Fruit fly (Drosophila melanogaster): ENCODE measurements around the gene CG42713.

Gene CG42713

DNA sequence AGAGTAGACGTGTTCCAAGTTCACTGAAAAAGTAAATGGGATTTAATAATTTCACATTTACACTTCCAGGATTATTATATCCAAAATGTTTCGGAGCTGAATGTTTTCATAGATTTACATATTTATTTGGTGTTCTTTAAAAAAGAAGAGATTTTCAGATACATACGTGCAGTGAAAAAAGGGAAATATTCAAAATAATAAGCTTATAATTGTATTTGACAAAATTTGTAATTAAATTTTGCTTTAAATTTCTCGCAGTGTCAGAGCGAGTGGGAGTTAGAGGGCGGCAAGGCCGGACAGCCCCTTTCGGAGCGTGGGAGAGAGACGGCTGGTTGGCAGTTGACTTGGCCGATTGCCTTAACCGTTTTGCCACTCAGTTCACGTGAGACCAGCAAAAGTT is 45.8 kb downstream of the CG42713 start, which contains the start of gene Tsp29Fb (continued):
- TF ChIP-seq Gug (GFP tag; IDR thresholded peaks at IDR 0.05) (peak; percentile 38; the same call in 1 of the 4 replicates), sug (tag; optimal IDR thresholded peaks at IDR 0.05) (peak; percentile 82), CG5953 (GFP tag; IDR thresholded peaks at IDR 0.05) (peak; percentile 47; the same call in 1 of the 2 replicates), Nf-YB (GFP tag; optimal IDR thresholded peaks at IDR 0.05) (peak; percentile 46), ind (GFP tag; optimal IDR thresholded peaks at IDR 0.05) (peak; percentile 73), CG6765 (GFP tag; optimal IDR thresholded peaks at IDR 0.05) (peak; percentile 79), B-H2 (GFP tag; optimal IDR thresholded peaks at IDR 0.05) (peak; percentile 73), Hr78 (GFP tag; optimal IDR thresholded peaks at IDR 0.05) (peak in 1 of 2 experiments; percentile 7), tap (tag; optimal IDR thresholded peaks at IDR 0.05) (peak; percentile 69), unpg (GFP tag; optimal IDR thresholded peaks at IDR 0.05) (peak; percentile 79), NC2β (GFP tag; optimal IDR thresholded peaks at IDR 0.05) (peak; percentile 45), disco-r (GFP tag; optimal IDR thresholded peaks at IDR 0.05) (peak; percentile 7), CG3726 (GFP tag; IDR thresholded peaks at IDR 0.05) (0 out of 3 replicates have a peak, but pooled peaks have one; percentile 47), Hand (GFP tag; optimal IDR thresholded peaks at IDR 0.05) (peak; percentile 75)

DNA sequence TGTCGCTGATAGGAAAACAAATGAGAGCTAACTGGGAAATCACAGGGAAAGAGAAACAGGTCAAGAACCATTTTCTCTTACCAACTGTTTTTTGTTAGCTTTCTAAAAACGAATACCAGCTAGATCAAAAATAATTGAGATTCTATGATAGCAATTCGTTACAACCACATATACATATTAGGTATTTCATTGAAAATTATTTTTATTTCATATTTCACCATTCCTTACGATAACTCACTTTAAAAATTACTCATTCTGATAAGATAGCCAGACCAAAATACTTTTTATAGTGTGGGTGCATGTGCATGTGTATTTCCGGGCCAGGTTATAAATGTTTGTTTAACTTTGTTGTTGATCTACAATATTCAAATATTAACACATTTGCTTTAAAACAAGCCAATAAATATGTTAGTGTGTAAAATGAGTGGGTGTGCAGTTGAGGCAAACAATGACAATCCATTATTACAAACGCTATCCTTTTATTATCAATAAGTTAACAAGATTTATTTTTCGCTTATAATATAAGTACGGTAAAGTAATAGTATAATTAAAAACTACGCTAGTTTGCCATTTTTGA is 46.7 kb downstream of the CG42713 start:
- TF ChIP-seq CG15479 (GFP tag; optimal IDR thresholded peaks at IDR 0.05), result no peak
- TF ChIP-seq CG10565 (GFP tag; optimal IDR thresholded peaks at IDR 0.05), result no peak
- TF ChIP-seq esg (GFP tag; conservative IDR thresholded peaks at IDR 0.05), result no peak
- TF ChIP-seq CG2678 (tag; optimal IDR thresholded peaks at IDR 0.05), result peak; percentile 59
- no peak for TF ChIP-seq ERR (GFP tag; optimal IDR thresholded peaks at IDR 0.05)
- TF ChIP-seq CG3281 (GFP tag; optimal IDR thresholded peaks at IDR 0.05), result peak; percentile 7
- TF ChIP-seq CG17359 (tag; optimal IDR thresholded peaks at IDR 0.05), result peak; percentile 28
- no peak for TF ChIP-seq trem (tag; optimal IDR thresholded peaks at IDR 0.05)
- peak; percentile 5 for TF ChIP-seq CG8924 (tag; optimal IDR thresholded peaks at IDR 0.05)
- TF ChIP-seq CG9817 (tag; optimal IDR thresholded peaks at IDR 0.05), result peak; percentile 8
- TF ChIP-seq zfh1 (GFP tag; IDR thresholded peaks at IDR 0.05), result no peak
- peak; percentile 39 for TF ChIP-seq lab (GFP tag; optimal IDR thresholded peaks at IDR 0.05)
- no peak for TF ChIP-seq CG10267 (tag; optimal IDR thresholded peaks at IDR 0.05)
- TF ChIP-seq insv (GFP tag; optimal IDR thresholded peaks at IDR 0.05), result no peak
- no peak for TF ChIP-seq klu (GFP tag; IDR thresholded peaks at IDR 0.05)
- no peak for TF ChIP-seq Neu2 (GFP tag; optimal IDR thresholded peaks at IDR 0.05; ENCODE audit: borderline replicate concordance)
- TF ChIP-seq CG12769 (tag; optimal IDR thresholded peaks at IDR 0.05), result peak; percentile 21
- no peak for TF ChIP-seq Hr51 (GFP tag; optimal IDR thresholded peaks at IDR 0.05)
- TF ChIP-seq dimm (GFP tag; IDR thresholded peaks at IDR 0.05), result no peak
- peak; percentile 41 for TF ChIP-seq unpg (GFP tag; optimal IDR thresholded peaks at IDR 0.05)
- TF ChIP-seq pros (GFP tag; optimal IDR thresholded peaks at IDR 0.05), result no peak
- no peak for TF ChIP-seq CG6175 (GFP tag; IDR thresholded peaks at IDR 0.05)
- peak; percentile 22 for TF ChIP-seq Hmr (GFP tag; optimal IDR thresholded peaks at IDR 0.05)
- TF ChIP-seq CG12219 (GFP tag; optimal IDR thresholded peaks at IDR 0.05), result peak; percentile 29
- peak; percentile 36 for TF ChIP-seq Fer1 (GFP tag; optimal IDR thresholded peaks at IDR 0.05)
- no peak for TF ChIP-seq ara (GFP tag; IDR thresholded peaks at IDR 0.05)
- TF ChIP-seq HmgZ (tag; optimal IDR thresholded peaks at IDR 0.05), result no peak
- peak; percentile 32 for TF ChIP-seq nau (GFP tag; optimal IDR thresholded peaks at IDR 0.05)
- no peak for TF ChIP-seq MESR4 (GFP tag; optimal IDR thresholded peaks at IDR 0.05)
- no peak for TF ChIP-seq CG8290 (GFP tag; optimal IDR thresholded peaks at IDR 0.05)
- peak in 1 of 2 experiments; percentile 73 for TF ChIP-seq CG8290 (tag; optimal IDR thresholded peaks at IDR 0.05)
- no peak for TF ChIP-seq TFAM (GFP tag; optimal IDR thresholded peaks at IDR 0.05)
- no peak for TF ChIP-seq CG9932 (GFP tag; IDR thresholded peaks at IDR 0.05)
- TF ChIP-seq CG1792 (GFP tag; optimal IDR thresholded peaks at IDR 0.05), result no peak
- no peak for TF ChIP-seq CG6765 (GFP tag; optimal IDR thresholded peaks at IDR 0.05)
- TF ChIP-seq CG15601 (tag; optimal IDR thresholded peaks at IDR 0.05), result peak; percentile 54

All from whole organism, embryonic.